Worm (Caenorhabditis elegans) whole organism, L4 larva: ENCODE data around the gene C44F1.1.

Source experiments
- F44E2.7 ChIP-seq: fragments of 200-800 bp; sonication (Bioruptor generic); IDR thresholded peaks from 2 replicates; pipeline ENCODE4 v2.1.2; 2022; ENCODE audit warnings: missing genetic modification characterization, missing compliant biosample characterization
- F49E8.2 ChIP-seq: sonication (generic microtip); optimal IDR thresholded peaks from 2 replicates; lab custom pipeline; 2016; ENCODE audit warnings: missing compliant biosample characterization, mild to moderate bottlenecking, missing genetic modification characterization, borderline replicate concordance
- Y75B8A.6 ChIP-seq: fragments of 200-800 bp; sonication (Bioruptor generic); IDR thresholded peaks from 2 replicates; pipeline ENCODE4 v1.3.6; 2022; ENCODE audit warnings: missing genetic modification reagents, missing genetic modification characterization, missing compliant biosample characterization
- ZK337.2 ChIP-seq: fragments of 200-800 bp; sonication (Bioruptor generic); IDR thresholded peaks from 2 replicates; pipeline ENCODE4 v1.3.6; 2022; ENCODE audit warnings: missing genetic modification reagents, missing genetic modification characterization, missing compliant biosample characterization
- aly-2 ChIP-seq: sonication (generic microtip); optimal IDR thresholded peaks from 2 replicates; lab custom pipeline; 2018; ENCODE audit warnings: missing biosample characterization, missing genetic modification characterization
- ceh-28 ChIP-seq: fragments of 150-350 bp; optimal IDR thresholded peaks from 2 replicates; lab custom pipeline; 2014; ENCODE audit warnings: missing biosample characterization, missing genetic modification reagents, missing genetic modification characterization
- ceh-44 ChIP-seq: fragments of 200-800 bp; sonication (Bioruptor generic); IDR thresholded peaks from 2 replicates; pipeline ENCODE4 v1.3.6; 2022; ENCODE audit warnings: missing genetic modification reagents, missing genetic modification characterization, missing compliant biosample characterization
- ceh-62 ChIP-seq: sonication (generic microtip); optimal IDR thresholded peaks from 2 replicates; lab custom pipeline; 2017; ENCODE audit warnings: missing biosample characterization, missing genetic modification characterization
- ceh-82 ChIP-seq: sonication (generic microtip); optimal IDR thresholded peaks from 2 replicates; lab custom pipeline; 2017; ENCODE audit warnings: missing biosample characterization, missing genetic modification characterization
- ces-1 ChIP-seq: fragments of 150-350 bp; sonication (generic microtip); optimal IDR thresholded peaks from 4 replicates; lab custom pipeline; 2014; ENCODE audit warnings: missing biosample characterization, missing genetic modification reagents, missing genetic modification characterization
- daf-12 ChIP-seq: fragments of 150-350 bp; optimal IDR thresholded peaks from 2 replicates; lab custom pipeline; 2014; ENCODE audit warnings: missing biosample characterization, missing genetic modification reagents, missing genetic modification characterization
- daf-16 ChIP-seq, 3 experiments: sonication (generic microtip); optimal IDR thresholded peaks; 2 replicates each; lab custom pipeline; 2016 to 2017; ENCODE audit warnings: missing genetic modification characterization in 3 of 3, missing genetic modification reagents in 3 of 3, mild to moderate bottlenecking in 2 of 3, missing compliant biosample characterization in 2 of 3, missing biosample characterization in 1 of 3, moderate library complexity in 1 of 3
- daf-19 ChIP-seq: fragments of 200-800 bp; sonication (Bioruptor generic); conservative IDR thresholded peaks from 2 replicates; pipeline ENCODE4 v1.3.6; 2022; ENCODE audit warnings: missing genetic modification characterization, missing compliant biosample characterization
- daf-8 ChIP-seq: fragments of 200-800 bp; sonication (Bioruptor generic); IDR thresholded peaks from 2 replicates; pipeline ENCODE4 v1.3.6; 2022; ENCODE audit warnings: missing genetic modification characterization, missing compliant biosample characterization
- dmd-9 ChIP-seq: fragments of 200-800 bp; sonication (Bioruptor generic); IDR thresholded peaks from 2 replicates; pipeline ENCODE4 v1.3.6; 2022; ENCODE audit warnings: missing genetic modification reagents, missing genetic modification characterization, missing compliant biosample characterization
- dpl-1 ChIP-seq: fragments of 150-350 bp; optimal IDR thresholded peaks from 2 replicates; lab custom pipeline; 2014; ENCODE audit warnings: missing biosample characterization, missing genetic modification reagents, missing genetic modification characterization
- egl-27 ChIP-seq: sonication (generic microtip); optimal IDR thresholded peaks from 3 replicates; lab custom pipeline; 2017; ENCODE audit warnings: missing biosample characterization, missing genetic modification reagents, missing genetic modification characterization
- fkh-10 ChIP-seq: fragments of 150-350 bp; optimal IDR thresholded peaks from 2 replicates; lab custom pipeline; 2014; ENCODE audit warnings: missing biosample characterization, missing genetic modification reagents, missing genetic modification characterization
- fos-1 ChIP-seq: fragments of 150-350 bp; optimal IDR thresholded peaks from 2 replicates; lab custom pipeline; 2014; ENCODE audit warnings: missing biosample characterization, missing genetic modification characterization
- hlh-30 ChIP-seq: sonication (generic microtip); optimal IDR thresholded peaks from 2 replicates; lab custom pipeline; 2017; ENCODE audit warnings: antibody characterized with exemption, mild to moderate bottlenecking, missing genetic modification characterization, missing compliant biosample characterization; ENCODE audit not compliant: insufficient read depth
- jun-1 ChIP-seq: fragments of 150-350 bp; optimal IDR thresholded peaks from 2 replicates; lab custom pipeline; 2014; ENCODE audit warnings: missing biosample characterization, missing genetic modification reagents, missing genetic modification characterization
- lin-1 ChIP-seq: fragments of 200-800 bp; sonication (Bioruptor generic); IDR thresholded peaks from 2 replicates; pipeline ENCODE4 v1.3.6; 2022; ENCODE audit warnings: missing genetic modification reagents, missing genetic modification characterization, missing compliant biosample characterization
- lin-13 ChIP-seq: fragments of 150-350 bp; optimal IDR thresholded peaks from 2 replicates; lab custom pipeline; 2014; ENCODE audit warnings: missing biosample characterization, missing genetic modification reagents, missing genetic modification characterization
- lir-3 ChIP-seq: sonication (generic microtip); optimal IDR thresholded peaks from 2 replicates; lab custom pipeline; 2016; ENCODE audit warnings: mild to moderate bottlenecking, missing genetic modification characterization, missing compliant biosample characterization
- lsy-2 ChIP-seq, 2 experiments: fragments of 150-350 bp in 1 of 2; sonication (generic microtip) in 1 of 2; optimal IDR thresholded peaks; 2 replicates each; lab custom pipeline; 2014 to 2017; ENCODE audit warnings: missing biosample characterization in 2 of 2, missing genetic modification characterization in 2 of 2
- nhr-28 ChIP-seq: fragments of 150-350 bp; optimal IDR thresholded peaks from 2 replicates; lab custom pipeline; 2014; ENCODE audit warnings: missing biosample characterization, missing genetic modification characterization
- nhr-48 ChIP-seq: sonication (generic microtip); optimal IDR thresholded peaks from 2 replicates; lab custom pipeline; 2016; ENCODE audit warnings: mild to moderate bottlenecking, missing genetic modification characterization, missing compliant biosample characterization
- pha-4 ChIP-seq, 2 experiments: fragments of 150-350 bp in 1 of 2; fragments of 200-800 bp in 1 of 2; sonication (Bioruptor generic) in 1 of 2; IDR thresholded peaks in 1 of 2; optimal IDR thresholded peaks in 1 of 2; 2 replicates each; pipeline versions ENCODE4 v1.3.6 to Lab custom; 2014 to 2022; ENCODE audit warnings: missing genetic modification characterization in 2 of 2, missing genetic modification reagents in 2 of 2, missing biosample characterization in 1 of 2, missing compliant biosample characterization in 1 of 2
- php-3 ChIP-seq: fragments of 200-800 bp; sonication (Bioruptor generic); IDR thresholded peaks from 2 replicates; pipeline ENCODE4 v1.3.6; 2022; ENCODE audit warnings: missing genetic modification reagents, missing genetic modification characterization, missing compliant biosample characterization
- pqm-1 ChIP-seq: sonication (generic microtip); optimal IDR thresholded peaks from 2 replicates; lab custom pipeline; 2017; ENCODE audit warnings: missing biosample characterization, missing genetic modification characterization
- snpc-1.2 ChIP-seq: fragments of 200-800 bp; sonication (Bioruptor generic); IDR thresholded peaks from 2 replicates; pipeline ENCODE4 v1.3.6; 2022; ENCODE audit warnings: missing genetic modification reagents, missing genetic modification characterization, missing compliant biosample characterization
- snpc-4 ChIP-seq: fragments of 150-350 bp; optimal IDR thresholded peaks from 2 replicates; lab custom pipeline; 2014; ENCODE audit warnings: missing biosample characterization, missing genetic modification characterization
- spr-1 ChIP-seq: sonication (generic microtip); optimal IDR thresholded peaks from 2 replicates; lab custom pipeline; 2016; ENCODE audit warnings: mild to moderate bottlenecking, missing genetic modification characterization, missing compliant biosample characterization
- zfp-2 ChIP-seq: sonication (generic microtip); optimal IDR thresholded peaks from 2 replicates; lab custom pipeline; 2016; ENCODE audit warnings: mild to moderate bottlenecking, missing genetic modification characterization, missing compliant biosample characterization
- zfp-3 ChIP-seq: fragments of 200-800 bp; sonication (Bioruptor generic); conservative IDR thresholded peaks from 2 replicates; pipeline ENCODE4 v1.3.6; 2022; ENCODE audit warnings: missing genetic modification reagents, missing genetic modification characterization, missing compliant biosample characterization
- zip-11 ChIP-seq: fragments of 200-800 bp; sonication (Bioruptor generic); IDR thresholded peaks from 2 replicates; pipeline ENCODE4 v1.3.6; 2022; ENCODE audit warnings: missing genetic modification characterization, missing compliant biosample characterization
- zip-2 ChIP-seq: fragments of 150-350 bp; optimal IDR thresholded peaks from 2 replicates; lab custom pipeline; 2014; ENCODE audit warnings: missing biosample characterization, missing genetic modification characterization

C44F1.1 gene

DNA sequence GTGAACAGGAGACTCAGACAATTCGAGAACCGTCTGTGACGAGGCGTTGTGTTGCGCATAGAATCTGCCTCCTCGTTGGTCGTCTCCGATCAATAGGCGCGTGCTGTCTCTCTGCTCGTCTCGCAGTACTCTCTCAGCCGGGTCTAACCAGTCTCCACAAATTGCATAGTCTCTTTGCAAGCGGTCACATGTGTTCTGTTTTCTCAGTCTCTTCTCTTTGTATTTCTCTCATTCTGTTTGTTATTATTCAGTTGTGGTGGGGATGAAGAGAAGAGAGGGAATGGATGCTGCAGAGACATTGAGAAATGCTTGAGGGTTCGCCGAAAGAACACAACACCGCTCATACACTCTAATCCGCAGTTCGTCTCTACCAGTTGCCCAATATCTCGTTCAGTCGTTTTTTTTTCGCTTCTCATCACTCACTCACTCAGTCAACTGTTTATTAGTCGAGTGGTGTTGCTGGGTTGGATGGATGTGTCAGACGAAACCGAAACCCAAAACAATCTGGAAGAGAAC, 36.1 kb upstream of the C44F1.1 start (continued):
- TF ChIP-seq zip-11: no peak
- TF ChIP-seq nhr-28 (tag; lab: Kevin White, UChicago): peak; percentile 95
- TF ChIP-seq pqm-1 (tag; lab: Kevin White, UChicago): no peak
- TF ChIP-seq daf-12 (tag; lab: Kevin White, UChicago): no peak
- TF ChIP-seq ces-1 (GFP tag; lab: Kevin White, UChicago): peak; percentile 50
- no peak for TF ChIP-seq Y75B8A.6 (GFP tag; lab: Robert Waterston, UW)
- no peak for TF ChIP-seq aly-2 (tag; lab: Kevin White, UChicago)
- TF ChIP-seq lin-1 (GFP tag; lab: Robert Waterston, UW): peak; percentile 36
- peak; percentile 73 for TF ChIP-seq zfp-2 (tag; lab: Kevin White, UChicago)
- no peak for TF ChIP-seq daf-8 (GFP tag; lab: Robert Waterston, UW)
- peak; percentile 74; the same call in 1 of the 2 replicates for TF ChIP-seq zfp-3
- TF ChIP-seq egl-27 (tag; lab: Kevin White, UChicago): peak; percentile 37
- peak; percentile 88 for TF ChIP-seq pha-4 (GFP tag; IDR thresholded peaks at IDR 0.05; lab: Robert Waterston, UW)
- TF ChIP-seq pha-4 (tag; optimal IDR thresholded peaks at IDR 0.05; lab: Kevin White, UChicago): peak; percentile 14
- no peak for TF ChIP-seq snpc-1.2 (GFP tag; lab: Robert Waterston, UW)
- peak; percentile 90 for TF ChIP-seq ceh-28 (tag; lab: Kevin White, UChicago)
- TF ChIP-seq dpl-1 (GFP tag; lab: Kevin White, UChicago): peak; percentile 77
- peak; percentile 86 for TF ChIP-seq spr-1
- TF ChIP-seq ceh-44 (GFP tag; lab: Robert Waterston, UW): no peak
- no peak for TF ChIP-seq F44E2.7 (GFP tag; lab: Robert Waterston, UW)
- peak; percentile 93 for TF ChIP-seq nhr-48 (tag; lab: Kevin White, UChicago)
- peak; percentile 100 for TF ChIP-seq hlh-30 (tag; lab: Kevin White, UChicago)
- peak; percentile 90 to 95 for TF ChIP-seq lsy-2 (tag; optimal IDR thresholded peaks at IDR 0.05; lab: Kevin White, UChicago)
- TF ChIP-seq ceh-82 (tag; lab: Kevin White, UChicago): no peak
- TF ChIP-seq lin-13 (GFP tag; lab: Kevin White, UChicago): peak; percentile 81
- TF ChIP-seq lir-3 (tag; lab: Kevin White, UChicago): no peak
- TF ChIP-seq daf-16 (GFP tag; optimal IDR thresholded peaks at IDR 0.05; lab: Kevin White, UChicago): peak; percentile 2 to 97
- TF ChIP-seq daf-16 (tag; optimal IDR thresholded peaks at IDR 0.05; lab: Kevin White, UChicago): peak; percentile 98

DNA sequence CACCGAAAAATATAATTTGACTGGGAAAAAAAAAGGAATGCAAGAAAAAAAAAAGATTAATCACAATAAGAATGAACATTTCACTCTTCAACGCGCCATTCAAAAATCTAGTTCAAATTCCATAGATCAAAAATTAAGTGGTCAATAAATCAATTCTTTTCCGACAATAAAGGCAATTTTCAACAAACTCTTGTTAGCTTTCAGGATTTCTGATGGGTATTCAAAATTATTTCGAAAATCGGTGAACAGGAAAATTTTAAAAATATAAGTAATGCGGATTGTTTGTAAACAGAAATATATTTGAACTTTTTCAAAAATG, 35.5 kb upstream of the C44F1.1 start:
- TF ChIP-seq ZK337.2 (GFP tag; lab: Robert Waterston, UW) (no peak), zip-2 (no peak), fos-1 (tag; lab: Kevin White, UChicago) (no peak), lin-13 (GFP tag; lab: Kevin White, UChicago) (no peak), F49E8.2 (tag; lab: Kevin White, UChicago) (no peak), egl-27 (tag; lab: Kevin White, UChicago) (no peak), jun-1 (tag; lab: Kevin White, UChicago) (no peak), dmd-9 (GFP tag; lab: Robert Waterston, UW) (no peak), spr-1 (no peak), aly-2 (tag; lab: Kevin White, UChicago) (no peak), fkh-10 (GFP tag; lab: Kevin White, UChicago) (no peak), daf-12 (tag; lab: Kevin White, UChicago) (no peak), ceh-62 (tag; lab: Kevin White, UChicago) (no peak), daf-19 (GFP tag; lab: Robert Waterston, UW) (no peak), php-3 (no peak), snpc-4 (tag; lab: Kevin White, UChicago) (no peak)
